Worm (Caenorhabditis elegans) whole organism, young adult: ENCODE data around the gene Y43F8B.29.
A peak's percentile ranks its signal among the peaks of the same experiment; 100 is the strongest.

ENCODE experiments used
- B0336.3 ChIP-seq: fragments of 200-800 bp; sonication (Bioruptor generic); IDR thresholded peaks from 2 replicates; pipeline ENCODE4 v1.3.6; 2022; ENCODE audit warnings: missing genetic modification characterization, missing compliant biosample characterization
- F22D6.2 ChIP-seq: sonication (generic microtip); optimal IDR thresholded peaks from 2 replicates; lab custom pipeline; 2016; ENCODE audit warnings: mild to moderate bottlenecking, missing genetic modification characterization, missing compliant biosample characterization
- F23B12.7 ChIP-seq: sonication (generic microtip); optimal IDR thresholded peaks from 2 replicates; lab custom pipeline; 2017; ENCODE audit warnings: missing genetic modification characterization, mild to moderate bottlenecking, missing compliant biosample characterization, antibody characterized with exemption, moderate library complexity; ENCODE audit not compliant: insufficient read depth
- F33H1.4 ChIP-seq: fragments of 200-800 bp; sonication (Bioruptor generic); IDR thresholded peaks from 2 replicates; pipeline ENCODE4 v1.3.6; 2022; ENCODE audit warnings: missing genetic modification reagents, missing genetic modification characterization, missing compliant biosample characterization
- F39B2.1 ChIP-seq: fragments of 200-800 bp; sonication (Bioruptor generic); IDR thresholded peaks from 2 replicates; pipeline ENCODE4 v1.3.6; 2022; ENCODE audit warnings: missing genetic modification reagents, missing genetic modification characterization, missing compliant biosample characterization
- F52B5.7 ChIP-seq: sonication (generic microtip); optimal IDR thresholded peaks from 2 replicates; lab custom pipeline; 2016; ENCODE audit warnings: mild to moderate bottlenecking, missing genetic modification characterization, missing compliant biosample characterization
- F57A8.1 ChIP-seq: fragments of 200-800 bp; sonication (Bioruptor generic); optimal IDR thresholded peaks from 2 replicates; lab custom pipeline; 2018; ENCODE audit warnings: mild to moderate bottlenecking, missing genetic modification characterization, moderate library complexity, missing compliant biosample characterization
- F57C9.4 ChIP-seq: sonication (generic microtip); optimal IDR thresholded peaks from 2 replicates; lab custom pipeline; 2017; ENCODE audit warnings: mild to moderate bottlenecking, missing genetic modification characterization, missing compliant biosample characterization
- K11D2.4 ChIP-seq: fragments of 200-800 bp; sonication (Bioruptor generic); IDR thresholded peaks from 2 replicates; pipeline ENCODE4 v1.3.6; 2022; ENCODE audit warnings: missing genetic modification reagents, missing genetic modification characterization, missing compliant biosample characterization
- T07F8.4 ChIP-seq: sonication (generic microtip); optimal IDR thresholded peaks from 2 replicates; lab custom pipeline; 2016; ENCODE audit warnings: mild to moderate bottlenecking, missing genetic modification characterization, moderate library complexity, missing compliant biosample characterization
- Y53F4B.3 ChIP-seq: fragments of 200-800 bp; sonication (Bioruptor generic); IDR thresholded peaks from 2 replicates; pipeline ENCODE4 v1.3.6; 2022; ENCODE audit warnings: missing genetic modification reagents, missing genetic modification characterization, missing compliant biosample characterization
- Y53G8AR.9 ChIP-seq: fragments of 200-800 bp; sonication (Bioruptor generic); conservative IDR thresholded peaks from 2 replicates; pipeline ENCODE4 v1.3.6; 2022; ENCODE audit warnings: missing genetic modification reagents, missing genetic modification characterization, missing compliant biosample characterization
- Y56A3A.18 ChIP-seq: fragments of 200-800 bp; sonication (Bioruptor generic); IDR thresholded peaks from 2 replicates; pipeline ENCODE4 v1.3.6; 2022; ENCODE audit warnings: missing genetic modification reagents, missing genetic modification characterization, missing compliant biosample characterization
- Y79H2A.3 ChIP-seq: fragments of 200-800 bp; sonication (Bioruptor generic); conservative IDR thresholded peaks from 2 replicates; pipeline ENCODE4 v1.3.6; 2022; ENCODE audit warnings: missing genetic modification reagents, missing genetic modification characterization, missing compliant biosample characterization
- ama-1 ChIP-seq, 3 experiments: fragments of 150-350 bp in 1 of 3; sonication (generic microtip) in 2 of 3; optimal IDR thresholded peaks; 2 replicates each; lab custom pipeline; 2014 to 2018; ENCODE audit warnings: missing biosample characterization in 2 of 3, missing genetic modification characterization in 2 of 3, missing genetic modification reagents in 2 of 3
- aptf-3 ChIP-seq: fragments of 200-800 bp; sonication (Bioruptor generic); IDR thresholded peaks from 2 replicates; pipeline ENCODE4 v1.3.6; 2022; ENCODE audit warnings: missing genetic modification characterization, missing compliant biosample characterization
- attf-3 ChIP-seq: fragments of 200-800 bp; sonication (Bioruptor generic); conservative IDR thresholded peaks from 2 replicates; pipeline ENCODE4 v1.3.6; 2022; ENCODE audit warnings: missing genetic modification reagents, missing genetic modification characterization, missing compliant biosample characterization
- attf-5 ChIP-seq: fragments of 200-800 bp; sonication (Bioruptor generic); optimal IDR thresholded peaks from 2 replicates; lab custom pipeline; 2018; ENCODE audit warnings: mild to moderate bottlenecking, missing genetic modification characterization, missing compliant biosample characterization
- bed-2 ChIP-seq: fragments of 200-800 bp; sonication (Bioruptor generic); IDR thresholded peaks from 2 replicates; pipeline ENCODE4 v1.3.6; 2022; ENCODE audit warnings: missing genetic modification reagents, missing genetic modification characterization, missing compliant biosample characterization
- ceh-100 ChIP-seq: fragments of 200-800 bp; sonication (Bioruptor generic); IDR thresholded peaks from 2 replicates; pipeline ENCODE4 v1.3.6; 2022; ENCODE audit warnings: missing genetic modification reagents, missing genetic modification characterization, missing compliant biosample characterization
- ceh-58 ChIP-seq: fragments of 200-800 bp; sonication (Bioruptor generic); IDR thresholded peaks from 2 replicates; pipeline ENCODE4 v1.3.6; 2022; ENCODE audit warnings: missing genetic modification characterization, missing compliant biosample characterization
- ceh-79 ChIP-seq: sonication (generic microtip); optimal IDR thresholded peaks from 2 replicates; lab custom pipeline; 2017; ENCODE audit warnings: mild to moderate bottlenecking, missing genetic modification characterization, missing compliant biosample characterization
- chd-7 ChIP-seq: sonication (generic microtip); optimal IDR thresholded peaks from 2 replicates; lab custom pipeline; 2016; ENCODE audit warnings: mild to moderate bottlenecking, missing genetic modification characterization, moderate library complexity, missing compliant biosample characterization
- dox-1 ChIP-seq: fragments of 200-800 bp; sonication (Bioruptor generic); IDR thresholded peaks from 2 replicates; pipeline ENCODE4 v1.3.6; 2022; ENCODE audit warnings: missing genetic modification reagents, missing genetic modification characterization, missing compliant biosample characterization
- egrh-3 ChIP-seq: fragments of 200-800 bp; sonication (Bioruptor generic); IDR thresholded peaks from 2 replicates; pipeline ENCODE4 v1.3.6; 2022; ENCODE audit warnings: missing genetic modification reagents, missing genetic modification characterization, missing compliant biosample characterization
- ets-4 ChIP-seq: fragments of 200-800 bp; sonication (Bioruptor generic); optimal IDR thresholded peaks from 2 replicates; lab custom pipeline; 2018; ENCODE audit warnings: mild to moderate bottlenecking, missing genetic modification characterization, missing compliant biosample characterization
- hmg-1.2 ChIP-seq: fragments of 200-800 bp; sonication (Bioruptor generic); IDR thresholded peaks from 2 replicates; pipeline ENCODE4 v1.3.6; 2022; ENCODE audit warnings: missing genetic modification reagents, missing genetic modification characterization, missing compliant biosample characterization
- hsf-1 ChIP-seq: fragments of 200-800 bp; sonication (Bioruptor generic); IDR thresholded peaks from 2 replicates; pipeline ENCODE4 v1.3.6; 2022; ENCODE audit warnings: missing genetic modification reagents, missing genetic modification characterization, missing compliant biosample characterization
- lag-1 ChIP-seq: fragments of 200-800 bp; sonication (Bioruptor generic); IDR thresholded peaks from 2 replicates; pipeline ENCODE4 v1.3.6; 2022; ENCODE audit warnings: missing genetic modification reagents, missing genetic modification characterization, missing compliant biosample characterization
- lin-40 ChIP-seq: sonication (generic microtip); optimal IDR thresholded peaks from 2 replicates; lab custom pipeline; 2016; ENCODE audit warnings: missing genetic modification characterization, mild to moderate bottlenecking, missing compliant biosample characterization, missing genotype, missing genetic modification reagents
- madf-3 ChIP-seq: fragments of 200-800 bp; sonication (Bioruptor generic); IDR thresholded peaks from 2 replicates; pipeline ENCODE4 v1.3.6; 2022; ENCODE audit warnings: missing genetic modification reagents, missing genetic modification characterization, missing compliant biosample characterization
- mel-28 ChIP-seq: sonication (generic microtip); optimal IDR thresholded peaks from 2 replicates; lab custom pipeline; 2016; ENCODE audit warnings: borderline replicate concordance, mild to moderate bottlenecking, missing genetic modification characterization, missing compliant biosample characterization
- mxl-1 ChIP-seq: sonication (generic microtip); optimal IDR thresholded peaks from 2 replicates; lab custom pipeline; 2016; ENCODE audit warnings: missing genetic modification characterization, missing compliant biosample characterization
- nfya-2 ChIP-seq: fragments of 200-800 bp; sonication (Bioruptor generic); IDR thresholded peaks from 2 replicates; pipeline ENCODE4 v1.3.6; 2022; ENCODE audit warnings: missing genetic modification reagents, missing genetic modification characterization, missing compliant biosample characterization
- pbrm-1 ChIP-seq: fragments of 200-800 bp; sonication (Bioruptor generic); IDR thresholded peaks from 2 replicates; pipeline ENCODE4 v1.3.6; 2022; ENCODE audit warnings: missing genetic modification reagents, missing genetic modification characterization, missing compliant biosample characterization
- rcor-1 ChIP-seq: fragments of 200-800 bp; sonication (Bioruptor generic); IDR thresholded peaks from 2 replicates; pipeline ENCODE4 v1.3.6; 2022; ENCODE audit warnings: missing genetic modification reagents, missing genetic modification characterization, missing compliant biosample characterization
- rec-8 ChIP-seq, 2 experiments: sonication (generic microtip); optimal IDR thresholded peaks; 2 replicates each; lab custom pipeline; 2016; ENCODE audit warnings: mild to moderate bottlenecking in 2 of 2, missing genetic modification characterization in 2 of 2, missing genetic modification reagents in 2 of 2, missing genotype in 2 of 2, missing biosample characterization in 1 of 2, missing compliant biosample characterization in 1 of 2, moderate library complexity in 1 of 2
- snpc-4 ChIP-seq, 5 experiments: fragments of 150-350 bp in 1 of 5; sonication (generic microtip) in 4 of 5; optimal IDR thresholded peaks; 2 replicates each; lab custom pipeline; 2014 to 2018; ENCODE audit warnings: missing genetic modification characterization in 5 of 5, missing biosample characterization in 3 of 5, antibody characterized with exemption in 2 of 5, mild to moderate bottlenecking in 2 of 5, missing compliant biosample characterization in 2 of 5, missing genotype in 2 of 5, moderate library complexity in 2 of 5, missing genetic modification reagents in 1 of 5
- somi-1 ChIP-seq: fragments of 200-800 bp; sonication (Bioruptor generic); optimal IDR thresholded peaks from 2 replicates; lab custom pipeline; 2018; ENCODE audit warnings: mild to moderate bottlenecking, missing genetic modification characterization, missing compliant biosample characterization
- sptf-2 ChIP-seq: fragments of 200-800 bp; sonication (Bioruptor generic); optimal IDR thresholded peaks from 2 replicates; lab custom pipeline; 2018; ENCODE audit warnings: mild to moderate bottlenecking, missing genetic modification characterization, missing compliant biosample characterization
- tbx-9 ChIP-seq: sonication (generic microtip); optimal IDR thresholded peaks from 2 replicates; lab custom pipeline; 2016; ENCODE audit warnings: borderline replicate concordance, missing genetic modification characterization, inconsistent platforms, missing compliant biosample characterization
- tlf-1 ChIP-seq: fragments of 200-800 bp; sonication (Bioruptor generic); optimal IDR thresholded peaks from 2 replicates; lab custom pipeline; 2018; ENCODE audit warnings: mild to moderate bottlenecking, missing genetic modification characterization, missing compliant biosample characterization
- xnd-1 ChIP-seq: sonication (generic microtip); optimal IDR thresholded peaks from 2 replicates; lab custom pipeline; 2016; ENCODE audit warnings: missing genotype, missing genetic modification reagents, missing genetic modification characterization, missing compliant biosample characterization
- ztf-25 ChIP-seq: fragments of 200-800 bp; sonication (Bioruptor generic); IDR thresholded peaks from 2 replicates; pipeline ENCODE4 v1.3.6; 2022; ENCODE audit warnings: missing genetic modification reagents, missing genetic modification characterization, missing compliant biosample characterization
- ztf-26 ChIP-seq: sonication (generic microtip); optimal IDR thresholded peaks from 2 replicates; lab custom pipeline; 2017; ENCODE audit warnings: missing genetic modification characterization, missing compliant biosample characterization
- ztf-3 ChIP-seq: fragments of 200-800 bp; sonication (Bioruptor generic); optimal IDR thresholded peaks from 2 replicates; lab custom pipeline; 2018; ENCODE audit warnings: mild to moderate bottlenecking, missing genetic modification characterization, missing compliant biosample characterization
- ztf-6 ChIP-seq: fragments of 200-800 bp; sonication (Bioruptor generic); IDR thresholded peaks from 2 replicates; pipeline ENCODE4 v1.3.6; 2022; ENCODE audit warnings: missing genetic modification reagents, missing genetic modification characterization, missing compliant biosample characterization

Gene Y43F8B.29

DNA sequence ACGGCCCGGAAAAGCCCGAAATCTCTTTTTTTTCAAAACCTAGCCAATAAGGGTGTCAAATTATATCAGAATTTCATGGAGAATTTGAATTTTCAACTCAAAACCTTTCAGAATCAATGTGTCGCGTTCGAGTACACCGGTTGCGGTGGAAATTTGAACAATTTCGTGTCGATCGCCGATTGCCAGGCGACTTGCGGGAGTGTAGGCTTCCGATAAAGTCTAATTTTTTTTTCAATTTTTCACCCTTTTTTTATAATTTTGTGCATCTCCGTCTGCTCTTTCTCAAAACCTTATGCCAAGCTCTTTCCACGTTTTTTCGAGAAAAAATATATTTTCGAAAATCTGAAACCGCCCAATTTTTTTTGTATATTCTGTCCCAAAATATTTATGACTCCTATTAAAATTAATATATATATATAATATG lies 28.1 kb downstream of the Y43F8B.29 start (continued):
- TF ChIP-seq Y53F4B.3 (GFP tag; lab: Robert Waterston, UW) (no peak), attf-3 (no peak), Y53G8AR.9 (GFP tag; lab: Robert Waterston, UW) (0 out of 2 replicates have a peak, but pooled peaks have one; percentile 61), F52B5.7 (tag; lab: Kevin White, UChicago) (peak; percentile 7), hmg-1.2 (peak; percentile 28; the same call in 1 of the 2 replicates), bed-2 (GFP tag; lab: Robert Waterston, UW) (no peak), Y79H2A.3 (GFP tag; lab: Robert Waterston, UW) (no peak), F22D6.2 (tag; lab: Kevin White, UChicago) (no peak), egrh-3 (no peak), K11D2.4 (GFP tag; lab: Robert Waterston, UW) (peak; percentile 51; the same call in 1 of the 2 replicates), xnd-1 (no peak), rcor-1 (GFP tag; lab: Robert Waterston, UW) (no peak), dox-1 (GFP tag; lab: Robert Waterston, UW) (peak; percentile 37; the same call in 1 of the 2 replicates), hsf-1 (GFP tag; lab: Robert Waterston, UW) (no peak), ama-1 (optimal IDR thresholded peaks at IDR 0.05; lab: Kevin White, UChicago) (peak; percentile 37), ama-1 (GFP tag; optimal IDR thresholded peaks at IDR 0.05; lab: Kevin White, UChicago) (no peak), F33H1.4 (no peak), aptf-3 (GFP tag; lab: Robert Waterston, UW) (0 out of 2 replicates have a peak, but pooled peaks have one; percentile 67), tbx-9 (tag; lab: Kevin White, UChicago) (no peak), snpc-4 (GFP tag; optimal IDR thresholded peaks at IDR 0.05; lab: Kevin White, UChicago) (no peak), snpc-4 (tag; optimal IDR thresholded peaks at IDR 0.05; lab: Kevin White, UChicago) (peak in 2 of 4 experiments; percentile 25 to 36), chd-7 (tag; lab: Kevin White, UChicago) (peak; percentile 43), nfya-2 (GFP tag; lab: Robert Waterston, UW) (no peak), F23B12.7 (tag; lab: Kevin White, UChicago) (no peak), ztf-6 (GFP tag; lab: Robert Waterston, UW) (no peak), B0336.3 (GFP tag; lab: Robert Waterston, UW) (peak; percentile 55; the same call in 1 of the 2 replicates), ceh-100 (GFP tag; lab: Robert Waterston, UW) (peak; percentile 36), ceh-58 (GFP tag; lab: Robert Waterston, UW) (no peak), mel-28 (tag; lab: Kevin White, UChicago) (no peak), F39B2.1 (no peak), ztf-25 (GFP tag; lab: Robert Waterston, UW) (no peak), F57A8.1 (GFP tag; lab: Kevin White, UChicago) (peak; percentile 8), tlf-1 (GFP tag; lab: Kevin White, UChicago) (no peak), ztf-3 (GFP tag; lab: Kevin White, UChicago) (no peak), Y56A3A.18 (GFP tag; lab: Robert Waterston, UW) (0 out of 2 replicates have a peak, but pooled peaks have one; percentile 27), sptf-2 (GFP tag; lab: Kevin White, UChicago) (no peak), ceh-79 (no peak), lag-1 (GFP tag; lab: Robert Waterston, UW) (no peak), somi-1 (GFP tag; lab: Kevin White, UChicago) (no peak), mxl-1 (tag; lab: Kevin White, UChicago) (no peak), attf-5 (no peak), T07F8.4 (tag; lab: Kevin White, UChicago) (no peak), lin-40 (tag; lab: Kevin White, UChicago) (peak; percentile 65), pbrm-1 (GFP tag; lab: Robert Waterston, UW) (0 out of 2 replicates have a peak, but pooled peaks have one; percentile 24), ztf-26 (tag; lab: Kevin White, UChicago) (peak; percentile 88), ets-4 (GFP tag; lab: Kevin White, UChicago) (no peak), F57C9.4 (tag; lab: Kevin White, UChicago) (peak; percentile 36), rec-8 (tag; optimal IDR thresholded peaks at IDR 0.05; lab: Kevin White, UChicago) (no peak), madf-3 (GFP tag; lab: Robert Waterston, UW) (0 out of 2 replicates have a peak, but pooled peaks have one; percentile 29)
